Fruit fly (Drosophila melanogaster) whole organism, embryonic: Measurements from ENCODE around the gene mxt.

ENCODE experiments used
- Atf3 ChIP-seq: fragments of 200-800 bp; sonication (Bioruptor generic); optimal IDR thresholded peaks from 3 replicates; lab custom pipeline; 2016; ENCODE audit warnings: missing biosample characterization, missing genetic modification characterization
- CG10979 ChIP-seq: fragments of 200-800 bp; sonication (Bioruptor generic); optimal IDR thresholded peaks from 2 replicates; lab custom pipeline; 2018; ENCODE audit warnings: missing biosample characterization, mild to moderate bottlenecking, missing genetic modification characterization, moderate library complexity
- CG12071 ChIP-seq: fragments of 200-800 bp; sonication (Bioruptor generic); optimal IDR thresholded peaks from 3 replicates; lab custom pipeline; 2018; ENCODE audit warnings: missing biosample characterization, mild to moderate bottlenecking, missing genetic modification characterization
- CG13424 ChIP-seq: fragments of 200-800 bp; sonication (Bioruptor generic); optimal IDR thresholded peaks from 2 replicates; lab custom pipeline; 2019; ENCODE audit warnings: missing biosample characterization, mild to moderate bottlenecking, missing genetic modification characterization, moderate library complexity
- CG15011 ChIP-seq: fragments of 200-800 bp; sonication (Bioruptor generic); optimal IDR thresholded peaks from 3 replicates; lab custom pipeline; 2018; ENCODE audit warnings: missing biosample characterization, mild to moderate bottlenecking, missing genetic modification characterization
- CG15269 ChIP-seq: fragments of 200-800 bp; sonication (Bioruptor generic); optimal IDR thresholded peaks from 2 replicates; lab custom pipeline; 2018; ENCODE audit warnings: missing biosample characterization, mild to moderate bottlenecking, missing genetic modification characterization, moderate library complexity
- CG15479 ChIP-seq: fragments of 200-800 bp; sonication (Bioruptor generic); optimal IDR thresholded peaks from 3 replicates; lab custom pipeline; 2019; ENCODE audit warnings: missing biosample characterization, mild to moderate bottlenecking, missing genetic modification characterization, moderate library complexity
- CG17612 ChIP-seq: fragments of 200-800 bp; sonication (Bioruptor generic); IDR thresholded peaks from 2 replicates; pipeline ENCODE4 v1.3.6; 2022; ENCODE audit warnings: missing biosample characterization, missing genetic modification characterization
- CG18476 ChIP-seq: fragments of 200-800 bp; sonication (Bioruptor generic); optimal IDR thresholded peaks from 2 replicates; lab custom pipeline; 2016; ENCODE audit warnings: missing biosample characterization, mild to moderate bottlenecking, missing genetic modification characterization
- CG2120 ChIP-seq: fragments of 200-800 bp; sonication (Bioruptor generic); optimal IDR thresholded peaks from 3 replicates; lab custom pipeline; 2016; ENCODE audit warnings: missing biosample characterization, missing genetic modification characterization
- CG2678 ChIP-seq: fragments of 200-800 bp; sonication (Bioruptor generic); optimal IDR thresholded peaks from 3 replicates; lab custom pipeline; 2019; ENCODE audit warnings: missing biosample characterization, mild to moderate bottlenecking, missing genetic modification characterization, moderate library complexity
- CG3838 ChIP-seq: fragments of 200-800 bp; sonication (Bioruptor generic); optimal IDR thresholded peaks from 3 replicates; lab custom pipeline; 2016; ENCODE audit warnings: missing biosample characterization, missing genetic modification characterization
- CG4854 ChIP-seq: fragments of 200-800 bp; sonication (Bioruptor generic); optimal IDR thresholded peaks from 2 replicates; lab custom pipeline; 2016; ENCODE audit warnings: missing biosample characterization, missing genetic modification characterization, inconsistent platforms
- CG6272 ChIP-seq: fragments of 200-800 bp; sonication (Bioruptor generic); IDR thresholded peaks from 2 replicates; pipeline ENCODE4 v1.3.6; 2022; ENCODE audit warnings: missing biosample characterization, missing genetic modification characterization
- CG6765 ChIP-seq: fragments of 200-800 bp; sonication (Bioruptor generic); optimal IDR thresholded peaks from 3 replicates; lab custom pipeline; 2017; ENCODE audit warnings: missing biosample characterization, mild to moderate bottlenecking, missing genetic modification characterization
- CG6854 ChIP-seq: fragments of 200-800 bp; sonication (Bioruptor generic); optimal IDR thresholded peaks from 3 replicates; lab custom pipeline; 2017; ENCODE audit warnings: missing biosample characterization, mild to moderate bottlenecking, missing genetic modification characterization
- CG7987 ChIP-seq: fragments of 200-800 bp; sonication (Bioruptor generic); optimal IDR thresholded peaks from 2 replicates; lab custom pipeline; 2018; ENCODE audit warnings: missing biosample characterization, mild to moderate bottlenecking, missing genetic modification characterization, moderate library complexity
- CG8359 ChIP-seq: fragments of 200-800 bp; sonication (Bioruptor generic); optimal IDR thresholded peaks from 2 replicates; lab custom pipeline; 2017; ENCODE audit warnings: missing biosample characterization, mild to moderate bottlenecking, missing genetic modification characterization, borderline replicate concordance
- CG9817 ChIP-seq: fragments of 200-800 bp; sonication (Bioruptor generic); optimal IDR thresholded peaks from 2 replicates; lab custom pipeline; 2018; ENCODE audit warnings: missing biosample characterization, mild to moderate bottlenecking, missing genetic modification characterization, moderate library complexity
- Camta ChIP-seq: fragments of 200-800 bp; sonication (Bioruptor generic); optimal IDR thresholded peaks from 2 replicates; lab custom pipeline; 2016; ENCODE audit warnings: missing biosample characterization, missing genetic modification characterization
- D19B ChIP-seq: fragments of 200-800 bp; sonication (Bioruptor generic); optimal IDR thresholded peaks from 2 replicates; lab custom pipeline; 2017; ENCODE audit warnings: missing biosample characterization, mild to moderate bottlenecking, missing genetic modification characterization
- Drgx ChIP-seq: fragments of 200-800 bp; sonication (Bioruptor generic); IDR thresholded peaks from 2 replicates; pipeline ENCODE4 v1.3.6; 2022; ENCODE audit warnings: missing biosample characterization, missing genetic modification characterization
- E2f1 ChIP-seq: fragments of 200-800 bp; sonication (Bioruptor generic); IDR thresholded peaks from 2 replicates; pipeline ENCODE4 v1.3.6; 2022; ENCODE audit warnings: missing biosample characterization, missing genetic modification characterization
- Fer2 ChIP-seq: fragments of 200-800 bp; sonication (Bioruptor generic); optimal IDR thresholded peaks from 2 replicates; lab custom pipeline; 2018; ENCODE audit warnings: missing biosample characterization, mild to moderate bottlenecking, missing genetic modification characterization, moderate library complexity
- HmgZ ChIP-seq: fragments of 200-800 bp; sonication (Bioruptor generic); optimal IDR thresholded peaks from 2 replicates; lab custom pipeline; 2018; ENCODE audit warnings: missing biosample characterization, mild to moderate bottlenecking, missing genetic modification characterization
- Hr3 ChIP-seq: fragments of 200-800 bp; sonication (Bioruptor generic); optimal IDR thresholded peaks from 3 replicates; lab custom pipeline; 2016; ENCODE audit warnings: missing biosample characterization, missing genetic modification characterization
- Med ChIP-seq: fragments of 200-800 bp; sonication (Bioruptor generic); peaks from one replicate; lab custom pipeline; 2016; ENCODE audit warnings: missing biosample characterization, missing genetic modification characterization, mild to moderate bottlenecking, inconsistent platforms, moderate library complexity
- Nf-YB ChIP-seq: fragments of 200-800 bp; sonication (Bioruptor generic); optimal IDR thresholded peaks from 3 replicates; lab custom pipeline; 2019; ENCODE audit warnings: missing biosample characterization, mild to moderate bottlenecking, missing genetic modification characterization, moderate library complexity
- Oaz ChIP-seq: fragments of 200-800 bp; sonication (Bioruptor generic); IDR thresholded peaks from 2 replicates; pipeline ENCODE4 v1.3.6; 2022; ENCODE audit warnings: missing biosample characterization, missing genetic modification characterization
- abd-A ChIP-seq: fragments of 200-800 bp; sonication (Bioruptor generic); optimal IDR thresholded peaks from 3 replicates; lab custom pipeline; 2019; ENCODE audit warnings: missing biosample characterization, mild to moderate bottlenecking, missing genetic modification characterization, moderate library complexity
- ci ChIP-seq: fragments of 200-800 bp; sonication (Bioruptor generic); IDR thresholded peaks from 3 replicates; pipeline ENCODE4 v1.3.6; 2022; ENCODE audit warnings: missing biosample characterization, missing genetic modification characterization
- corto ChIP-seq: fragments of 200-800 bp; sonication (Bioruptor generic); optimal IDR thresholded peaks from 2 replicates; lab custom pipeline; 2016; ENCODE audit warnings: missing biosample characterization, mild to moderate bottlenecking, missing genetic modification characterization, moderate library complexity
- cwo ChIP-seq: fragments of 200-800 bp; sonication (Bioruptor generic); optimal IDR thresholded peaks from 3 replicates; lab custom pipeline; 2017; ENCODE audit warnings: missing biosample characterization, missing genetic modification characterization, mild to moderate bottlenecking, moderate library complexity, missing genetic modification reagents
- dimm ChIP-seq: fragments of 200-800 bp; sonication (Bioruptor generic); IDR thresholded peaks from 2 replicates; pipeline ENCODE4 v1.3.6; 2022; ENCODE audit warnings: missing biosample characterization, missing genetic modification characterization
- dm ChIP-seq: fragments of 200-800 bp; sonication (Bioruptor generic); optimal IDR thresholded peaks from 3 replicates; lab custom pipeline; 2016; ENCODE audit warnings: missing biosample characterization, missing genetic modification characterization
- esg ChIP-seq: fragments of 200-800 bp; sonication (Bioruptor generic); conservative IDR thresholded peaks from 2 replicates; pipeline ENCODE4 v1.3.6; 2022; ENCODE audit warnings: missing biosample characterization, missing genetic modification characterization
- gcm2 ChIP-seq: fragments of 200-800 bp; sonication (Bioruptor generic); optimal IDR thresholded peaks from 2 replicates; lab custom pipeline; 2016; ENCODE audit warnings: missing biosample characterization, missing genetic modification characterization
- grau ChIP-seq: fragments of 200-800 bp; optimal IDR thresholded peaks from 3 replicates; lab custom pipeline; 2019; ENCODE audit warnings: missing biosample characterization, mild to moderate bottlenecking, missing genetic modification characterization, moderate library complexity
- hb ChIP-seq: fragments of 200-800 bp; sonication (Bioruptor generic); IDR thresholded peaks from 3 replicates; pipeline ENCODE4 v1.3.6; 2022; ENCODE audit warnings: missing biosample characterization, missing genetic modification characterization; ENCODE audit not compliant: partially characterized antibody
- hbn ChIP-seq: fragments of 200-800 bp; sonication (Bioruptor generic); IDR thresholded peaks from 2 replicates; pipeline ENCODE4 v1.3.6; 2022; ENCODE audit warnings: missing biosample characterization, missing genetic modification characterization; ENCODE audit not compliant: partially characterized antibody
- mirr ChIP-seq: fragments of 200-800 bp; sonication (Bioruptor generic); optimal IDR thresholded peaks from 3 replicates; lab custom pipeline; 2018; ENCODE audit warnings: missing biosample characterization, mild to moderate bottlenecking, missing genetic modification characterization
- otp ChIP-seq: fragments of 200-800 bp; sonication (Bioruptor generic); IDR thresholded peaks from 3 replicates; pipeline ENCODE4, ENCODE4 v1.3.6; 2022; ENCODE audit warnings: missing biosample characterization, missing genetic modification characterization
- salm ChIP-seq: fragments of 200-800 bp; sonication (Bioruptor generic); optimal IDR thresholded peaks from 2 replicates; lab custom pipeline; 2018; ENCODE audit warnings: missing biosample characterization, mild to moderate bottlenecking, missing genetic modification characterization
- sima ChIP-seq: fragments of 200-800 bp; sonication (Bioruptor generic); optimal IDR thresholded peaks from 2 replicates; lab custom pipeline; 2016; ENCODE audit warnings: missing biosample characterization, missing genetic modification characterization
- sug ChIP-seq: fragments of 200-800 bp; optimal IDR thresholded peaks from 2 replicates; lab custom pipeline; 2019; ENCODE audit warnings: missing biosample characterization, mild to moderate bottlenecking, missing genetic modification characterization, moderate library complexity
- tll ChIP-seq, 2 experiments: fragments of 200-800 bp in 1 of 2; fragments of >200 bp in 1 of 2; sonication (Bioruptor generic) in 1 of 2; optimal IDR thresholded peaks; 2 replicates each; lab custom pipeline; 2017 to 2019; ENCODE audit warnings: missing biosample characterization in 2 of 2, missing genetic modification characterization in 2 of 2, mild to moderate bottlenecking in 1 of 2, moderate library complexity in 1 of 2
- wor ChIP-seq: fragments of 200-800 bp; sonication (Bioruptor generic); IDR thresholded peaks from 2 replicates; pipeline ENCODE4 v1.3.6; 2022; ENCODE audit warnings: missing biosample characterization, missing genetic modification characterization

mxt gene

dm6 chr2L:4896484-4897205, 49.5 kb upstream of the mxt start (continued):
- TF ChIP-seq abd-A: peak; percentile 30
- no peak for TF ChIP-seq Camta (GFP tag; lab: Kevin White, UChicago)
- TF ChIP-seq CG17612 (GFP tag; lab: Robert Waterston, UW): no peak
- TF ChIP-seq wor (GFP tag; lab: Robert Waterston, UW): no peak
- TF ChIP-seq HmgZ (tag; lab: Kevin White, UChicago): no peak
- no peak for TF ChIP-seq otp (GFP tag; lab: Robert Waterston, UW)
- no peak for TF ChIP-seq CG10979 (tag; lab: Kevin White, UChicago)
- TF ChIP-seq CG2120 (GFP tag; lab: Kevin White, UChicago): no peak
- TF ChIP-seq CG4854 (GFP tag; lab: Kevin White, UChicago): no peak
- TF ChIP-seq cwo: peak; percentile 58
- TF ChIP-seq CG12071 (GFP tag; lab: Kevin White, UChicago): no peak
- TF ChIP-seq CG3838: no peak
- TF ChIP-seq sug (tag; lab: Kevin White, UChicago): peak; percentile 22
- no peak for TF ChIP-seq Drgx

- no peak for TF ChIP-seq Camta (GFP tag; lab: Kevin White, UChicago)
- no peak for TF ChIP-seq CG6765 (GFP tag; lab: Kevin White, UChicago)
- no peak for TF ChIP-seq corto (GFP tag; lab: Kevin White, UChicago)
- peak; percentile 6 for TF ChIP-seq Nf-YB (GFP tag; lab: Kevin White, UChicago)
- peak; percentile 14 for TF ChIP-seq Med (GFP tag; lab: Kevin White, UChicago)
- TF ChIP-seq salm (tag; lab: Kevin White, UChicago): no peak
- TF ChIP-seq dimm (GFP tag; lab: Robert Waterston, UW): no peak
- no peak for TF ChIP-seq CG7987 (GFP tag; lab: Kevin White, UChicago)
- TF ChIP-seq CG18476 (GFP tag; lab: Kevin White, UChicago): no peak
- TF ChIP-seq E2f1: no peak
- TF ChIP-seq, all 482 proteins: peak for 2
These were observed 48.8 kb upstream of the mxt start for dm6 chr2L:4895902-4896301.

- TF ChIP-seq ci (GFP tag; lab: Robert Waterston, UW): no peak
- no peak for TF ChIP-seq Hr3
- no peak for TF ChIP-seq dm
- no peak for TF ChIP-seq gcm2 (GFP tag; lab: Kevin White, UChicago)
- peak; percentile 36 for TF ChIP-seq CG15479 (GFP tag; lab: Kevin White, UChicago)
- TF ChIP-seq sima (GFP tag; lab: Kevin White, UChicago): no peak
- TF ChIP-seq salm (tag; lab: Kevin White, UChicago): no peak
- peak; percentile 30 for TF ChIP-seq mirr (GFP tag; lab: Kevin White, UChicago)
- TF ChIP-seq wor (GFP tag; lab: Robert Waterston, UW): no peak
- no peak for TF ChIP-seq tll (GFP tag; optimal IDR thresholded peaks at IDR 0.05; lab: Kevin White, UChicago)
- TF ChIP-seq CG6272 (GFP tag; lab: Robert Waterston, UW): no peak
- TF ChIP-seq cwo: peak; percentile 83
- TF ChIP-seq D19B (GFP tag; lab: Kevin White, UChicago): no peak
- TF ChIP-seq Atf3 (GFP tag; lab: Kevin White, UChicago): no peak
- TF ChIP-seq CG15269 (tag; lab: Kevin White, UChicago): no peak
- no peak for TF ChIP-seq CG8359 (GFP tag; lab: Kevin White, UChicago)
- no peak for TF ChIP-seq grau
- no peak for TF ChIP-seq Oaz (GFP tag; lab: Robert Waterston, UW)
- no peak for TF ChIP-seq CG6854 (GFP tag; lab: Kevin White, UChicago)
- TF ChIP-seq CG9817: no peak
- TF ChIP-seq Fer2 (tag; lab: Kevin White, UChicago): no peak
- TF ChIP-seq CG13424 (tag; lab: Kevin White, UChicago): no peak
- TF ChIP-seq CG2678 (tag; lab: Kevin White, UChicago): no peak
- TF ChIP-seq hb (GFP tag; lab: Robert Waterston, UW): no peak
- TF ChIP-seq hbn (GFP tag; lab: Robert Waterston, UW): no peak
- no peak for TF ChIP-seq esg (GFP tag; lab: Robert Waterston, UW)
- TF ChIP-seq CG15011: no peak
These were observed 46.5 kb upstream of the mxt start for dm6 chr2L:4893612-4894011.
